Fruit fly (Drosophila melanogaster): ENCODE measurements around the gene CG13841.

The CG13841 gene

DNA sequence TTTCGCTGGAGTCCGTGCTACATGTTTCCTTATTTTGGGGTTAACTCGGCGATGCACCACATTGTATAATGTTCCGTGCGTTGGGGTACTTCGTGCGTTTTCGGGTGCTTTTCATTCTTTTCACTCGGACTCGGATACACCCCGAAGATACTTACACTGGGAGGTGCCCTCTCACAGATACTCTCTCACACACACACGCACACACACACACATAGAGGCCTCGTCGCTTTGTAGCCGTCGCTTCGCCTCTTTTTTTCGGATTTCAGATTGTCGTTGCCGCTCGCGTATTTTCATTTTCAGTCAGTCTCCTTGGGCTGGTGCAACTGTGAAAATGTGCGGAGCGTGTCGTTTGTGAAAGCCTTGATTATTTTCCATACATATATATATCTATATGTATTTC is 13.9 kb upstream of the CG13841 start (continued):
- TF ChIP-seq D (optimal IDR thresholded peaks at IDR 0.05) (no peak), D (GFP tag; optimal IDR thresholded peaks at IDR 0.05) (no peak), CG10366 (GFP tag; IDR thresholded peaks at IDR 0.05) (peak; percentile 30; the same call in 1 of the 2 replicates), sens (GFP tag) (no peak), cg (GFP tag; optimal IDR thresholded peaks at IDR 0.05) (peak; percentile 85), ash1 (GFP tag; optimal IDR thresholded peaks at IDR 0.05) (no peak), CTCF (GFP tag; optimal IDR thresholded peaks at IDR 0.05) (no peak), CG12942 (GFP tag; optimal IDR thresholded peaks at IDR 0.05) (no peak), CG31441 (GFP tag; IDR thresholded peaks at IDR 0.05) (0 out of 2 replicates have a peak, but pooled peaks have one; percentile 17), Abd-B (GFP tag; optimal IDR thresholded peaks at IDR 0.05) (no peak), YL-1 (GFP tag; optimal IDR thresholded peaks at IDR 0.05) (no peak), tio (GFP tag; optimal IDR thresholded peaks at IDR 0.05) (no peak), stwl (tag; optimal IDR thresholded peaks at IDR 0.05) (no peak), Opbp (GFP tag; IDR thresholded peaks at IDR 0.05; ENCODE audit: partially characterized antibody) (no peak), CG7372 (GFP tag; IDR thresholded peaks at IDR 0.05) (no peak)

DNA sequence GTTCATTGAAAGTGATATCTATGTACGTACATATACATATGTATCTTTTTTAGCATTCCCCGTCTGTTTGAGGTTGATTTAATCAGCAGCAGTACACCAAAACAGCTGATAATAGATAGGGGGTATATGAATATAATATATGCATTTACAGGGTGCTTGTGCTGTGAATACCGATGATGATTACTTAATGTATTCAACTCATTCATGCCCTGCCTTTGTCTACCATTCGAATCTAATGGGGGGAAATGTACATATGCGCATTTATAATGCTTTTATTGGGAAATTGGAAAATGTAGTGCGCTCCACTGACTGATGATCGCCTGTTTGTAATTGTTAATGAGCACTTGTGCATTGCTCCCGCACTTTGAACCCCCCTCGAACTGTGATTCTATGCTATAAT is 12.6 kb upstream of the CG13841 start:
- TF ChIP-seq chinmo (GFP tag; IDR thresholded peaks at IDR 0.05; ENCODE audit: partially characterized antibody) (0 out of 4 replicates have a peak, but pooled peaks have one; percentile 41), Oaz (GFP tag; IDR thresholded peaks at IDR 0.05) (no peak), eve (GFP tag; optimal IDR thresholded peaks at IDR 0.05) (no peak), CG7556 (GFP tag; optimal IDR thresholded peaks at IDR 0.05) (no peak), tup (GFP tag; optimal IDR thresholded peaks at IDR 0.05) (no peak), CG18599 (GFP tag; optimal IDR thresholded peaks at IDR 0.05) (no peak), CG10366 (GFP tag; IDR thresholded peaks at IDR 0.05) (peak; percentile 35; the same call in 1 of the 2 replicates), ap (GFP tag; IDR thresholded peaks at IDR 0.05) (no peak), pan (optimal IDR thresholded peaks at IDR 0.05) (no peak), pan (GFP tag; optimal IDR thresholded peaks at IDR 0.05 in 1 of 2, IDR thresholded peaks at IDR 0.05 in 1 of 2) (no peak), HLH54F (GFP tag; optimal IDR thresholded peaks at IDR 0.05) (no peak), gcm (GFP tag; optimal IDR thresholded peaks at IDR 0.05) (peak; percentile 35), NFAT (GFP tag; IDR thresholded peaks at IDR 0.05) (no peak), Dfd (GFP tag; optimal IDR thresholded peaks at IDR 0.05) (no peak), Ravus (GFP tag; IDR thresholded peaks at IDR 0.05) (no peak), Sry-β (GFP tag; optimal IDR thresholded peaks at IDR 0.05) (no peak), cad (GFP tag; optimal IDR thresholded peaks at IDR 0.05) (no peak), CG2120 (GFP tag; optimal IDR thresholded peaks at IDR 0.05) (no peak), CG32532 (GFP tag; IDR thresholded peaks at IDR 0.05) (0 out of 2 replicates have a peak, but pooled peaks have one; percentile 28), bab2 (GFP tag; optimal IDR thresholded peaks at IDR 0.05) (no peak), trh (GFP tag; optimal IDR thresholded peaks at IDR 0.05) (no peak), zfh1 (GFP tag; IDR thresholded peaks at IDR 0.05) (no peak), Ptx1 (GFP tag; IDR thresholded peaks at IDR 0.05) (no peak), Dad (GFP tag; optimal IDR thresholded peaks at IDR 0.05) (no peak), CG3995 (GFP tag; optimal IDR thresholded peaks at IDR 0.05) (no peak), BtbVII (GFP tag; optimal IDR thresholded peaks at IDR 0.05) (no peak), salm (tag; optimal IDR thresholded peaks at IDR 0.05) (peak; percentile 18), Oli (tag; optimal IDR thresholded peaks at IDR 0.05) (no peak), Hmx (GFP tag; optimal IDR thresholded peaks at IDR 0.05) (no peak), slp2 (GFP tag; optimal IDR thresholded peaks at IDR 0.05) (no peak), CG7963 (GFP tag; IDR thresholded peaks at IDR 0.05; ENCODE audit: partially characterized antibody) (no peak), mld (GFP tag; IDR thresholded peaks at IDR 0.05; ENCODE audit: partially characterized antibody) (no peak), CG33213 (GFP tag; optimal IDR thresholded peaks at IDR 0.05) (no peak), zen (tag; optimal IDR thresholded peaks at IDR 0.05) (no peak), sug (tag; optimal IDR thresholded peaks at IDR 0.05) (peak; percentile 44), CG2199 (GFP tag; IDR thresholded peaks at IDR 0.05) (0 out of 3 replicates have a peak, but pooled peaks have one; percentile 26), CG7372 (GFP tag; IDR thresholded peaks at IDR 0.05) (no peak), CG34224 (GFP tag; IDR thresholded peaks at IDR 0.05; ENCODE audit: partially characterized antibody) (no peak), dysf (GFP tag; IDR thresholded peaks at IDR 0.05) (no peak)
